Worm (Caenorhabditis elegans): ENCODE measurements around the gene C04G6.6.

Gene C04G6.6

ce11 chrII:5091640-5092243, 7.8 kb downstream of the C04G6.6 start, which contains the start of gene pld-1 (continued):
- TF ChIP-seq unc-130 (GFP tag; optimal IDR thresholded peaks at IDR 0.05) (peak; percentile 3), egrh-3 (GFP tag; IDR thresholded peaks at IDR 0.05) (no peak), fkh-3 (tag; optimal IDR thresholded peaks at IDR 0.05) (no peak), F33H1.4 (GFP tag; IDR thresholded peaks at IDR 0.05) (peak; percentile 95), ztf-6 (GFP tag; IDR thresholded peaks at IDR 0.05) (no peak), mcd-1 (GFP tag; IDR thresholded peaks at IDR 0.05) (no peak), lin-54 (GFP tag; optimal IDR thresholded peaks at IDR 0.05) (peak; percentile 36), ceh-40 (GFP tag; IDR thresholded peaks at IDR 0.05) (no peak), D2030.7 (GFP tag; IDR thresholded peaks at IDR 0.05) (peak; percentile 60), ceh-91 (GFP tag; IDR thresholded peaks at IDR 0.05) (peak; percentile 89), B0035.1 (tag; optimal IDR thresholded peaks at IDR 0.05) (no peak), sdz-38 (tag; optimal IDR thresholded peaks at IDR 0.05) (no peak), K11D2.4 (GFP tag; IDR thresholded peaks at IDR 0.05) (no peak)

ce11 chrII:5086143-5086542, 13.4 kb downstream of the C04G6.6 start:
- TF ChIP-seq lag-1 (GFP tag; IDR thresholded peaks at IDR 0.05) (no peak), die-1 (tag; optimal IDR thresholded peaks at IDR 0.05) (no peak), lin-40 (tag; optimal IDR thresholded peaks at IDR 0.05) (no peak), madf-6 (GFP tag; IDR thresholded peaks at IDR 0.05) (no peak), ceh-27 (GFP tag; optimal IDR thresholded peaks at IDR 0.05) (no peak), efl-1 (GFP tag; optimal IDR thresholded peaks at IDR 0.05) (no peak), K12H6.12 (tag; optimal IDR thresholded peaks at IDR 0.05) (no peak), nhr-90 (tag; optimal IDR thresholded peaks at IDR 0.05) (no peak), unc-130 (GFP tag; optimal IDR thresholded peaks at IDR 0.05) (no peak)

ce11 chrII:5085450-5085849, 14.1 kb downstream of the C04G6.6 start, which contains the start of gene txt-9:
Gene txt-9, plus strand, starts transcription at chrII:5085785.
- TF ChIP-seq pbrm-1 (GFP tag; IDR thresholded peaks at IDR 0.05), result no peak
- TF ChIP-seq rpc-1 (optimal IDR thresholded peaks at IDR 0.05), result no peak
- TF ChIP-seq rpc-1 (tag; optimal IDR thresholded peaks at IDR 0.05), result no peak
- TF ChIP-seq efl-1 (GFP tag; optimal IDR thresholded peaks at IDR 0.05), result no peak
- TF ChIP-seq Y95B8A.8 (GFP tag; IDR thresholded peaks at IDR 0.05), result no peak

- TF ChIP-seq F49E8.2 (tag; optimal IDR thresholded peaks at IDR 0.05; ENCODE audit: insufficient read depth) (no peak), atf-7 (tag; optimal IDR thresholded peaks at IDR 0.05) (no peak), ets-4 (GFP tag; optimal IDR thresholded peaks at IDR 0.05) (no peak)
Observed at ce11 chrII:5084225-5084624, 15.3 kb downstream of the C04G6.6 start.

ce11 chrII:5083341-5083740, 16.2 kb downstream of the C04G6.6 start, which contains the start of gene C04G6.4:
Gene C04G6.4, minus strand, starts transcription at chrII:5083441.
- TF ChIP-seq gei-17 (GFP tag; optimal IDR thresholded peaks at IDR 0.05) (no peak), xnd-1 (tag; optimal IDR thresholded peaks at IDR 0.05) (no peak), ceh-27 (GFP tag; optimal IDR thresholded peaks at IDR 0.05) (no peak), ama-1 (optimal IDR thresholded peaks at IDR 0.05) (no peak), ama-1 (GFP tag; optimal IDR thresholded peaks at IDR 0.05) (no peak), madf-8 (GFP tag; conservative IDR thresholded peaks at IDR 0.05) (no peak), ztf-3 (GFP tag; optimal IDR thresholded peaks at IDR 0.05) (no peak), madf-10 (tag; optimal IDR thresholded peaks at IDR 0.05) (no peak), die-1 (tag; optimal IDR thresholded peaks at IDR 0.05) (no peak)

All from whole organism, young adult.